Fruit fly (Drosophila melanogaster): Measurements from ENCODE around the gene CG34049.

dm6 chr2L:2311449-2311848 is 46.3 kb upstream of the CG34049 start, which contains the start of gene eys:
- TF ChIP-seq CG8478 (optimal IDR thresholded peaks at IDR 0.05) (no peak), CTCF (optimal IDR thresholded peaks at IDR 0.05) (no peak)

Measured in S2 (cell line).